Worm (Caenorhabditis elegans) whole organism, early embryonic: ENCODE results near the gene K02G10.5.

ENCODE experiments used
- ama-1 ChIP-seq: fragments of 150-350 bp; optimal IDR thresholded peaks from 2 replicates; lab custom pipeline; 2014
- ceh-13 ChIP-seq: fragments of 200-800 bp; sonication (Bioruptor generic); optimal IDR thresholded peaks from 2 replicates; lab custom pipeline; 2018; ENCODE audit warnings: mild to moderate bottlenecking, missing genetic modification characterization, missing compliant biosample characterization
- ceh-36 ChIP-seq: sonication (generic microtip); optimal IDR thresholded peaks from 2 replicates; lab custom pipeline; 2016; ENCODE audit warnings: missing genetic modification characterization, inconsistent platforms, missing compliant biosample characterization
- ets-7 ChIP-seq: sonication (generic microtip); optimal IDR thresholded peaks from 2 replicates; lab custom pipeline; 2016; ENCODE audit warnings: missing genotype, missing genetic modification characterization, missing compliant biosample characterization
- flt-1 ChIP-seq: fragments of 200-800 bp; sonication (Bioruptor generic); IDR thresholded peaks from 2 replicates; pipeline ENCODE4 v1.3.6; 2022; ENCODE audit warnings: missing genetic modification characterization, missing compliant biosample characterization

DNA sequence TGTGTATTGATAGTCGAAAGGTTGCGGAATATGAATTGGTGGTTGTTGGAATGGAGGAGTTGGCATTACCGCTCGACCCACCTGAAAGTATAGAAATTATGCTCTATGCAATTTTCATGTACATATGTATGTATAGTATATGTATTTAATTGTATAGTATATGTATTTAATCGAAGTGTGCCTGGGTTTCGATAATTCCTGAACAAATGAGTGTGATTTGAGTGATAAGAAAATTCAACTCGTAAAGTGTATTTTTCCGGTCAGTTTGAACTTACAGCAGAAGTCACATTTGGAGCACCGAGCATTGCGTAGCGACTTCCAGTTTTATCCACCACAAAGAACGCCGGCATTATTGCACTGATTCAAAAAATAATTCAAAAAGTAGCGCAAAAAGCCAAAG lies 32.3 kb downstream of the K02G10.5 start:
- TF ChIP-seq ets-7 (tag; lab: Kevin White, UChicago) = no peak
- TF ChIP-seq flt-1 (GFP tag; lab: Robert Waterston, UW) = no peak
- TF ChIP-seq ceh-36 (tag; lab: Kevin White, UChicago) = no peak
- TF ChIP-seq ama-1 (lab: Kevin White, UChicago) = no peak
- TF ChIP-seq ceh-13 (GFP tag; lab: Kevin White, UChicago) = no peak
